Fruit fly (Drosophila melanogaster): Measurements from ENCODE around the gene msk.

The msk gene

dm6 chr3L:8153206-8153996 lies 37.4 kb downstream of the msk start (continued):
- TF ChIP-seq Taf1 (GFP tag; IDR thresholded peaks at IDR 0.05) (no peak), pan (optimal IDR thresholded peaks at IDR 0.05) (no peak), pan (GFP tag; optimal IDR thresholded peaks at IDR 0.05 in 1 of 2, IDR thresholded peaks at IDR 0.05 in 1 of 2) (peak in 1 of 2 experiments; percentile 69), CG10654 (GFP tag; optimal IDR thresholded peaks at IDR 0.05) (peak; percentile 45), CG12155 (GFP tag; optimal IDR thresholded peaks at IDR 0.05) (no peak), dati (GFP tag; IDR thresholded peaks at IDR 0.05) (no peak), CG1832 (GFP tag; optimal IDR thresholded peaks at IDR 0.05) (no peak), chn (GFP tag; optimal IDR thresholded peaks at IDR 0.05) (no peak), sim (GFP tag; IDR thresholded peaks at IDR 0.05) (no peak), tin (GFP tag; optimal IDR thresholded peaks at IDR 0.05) (peak; percentile 58), fd64A (GFP tag; optimal IDR thresholded peaks at IDR 0.05) (no peak), schlank (tag; optimal IDR thresholded peaks at IDR 0.05) (no peak), exex (tag; optimal IDR thresholded peaks at IDR 0.05) (no peak), cad (GFP tag; optimal IDR thresholded peaks at IDR 0.05) (no peak), Max (GFP tag; optimal IDR thresholded peaks at IDR 0.05) (peak; percentile 29), sens (GFP tag) (peak; percentile 92), HLH4C (GFP tag; IDR thresholded peaks at IDR 0.05; ENCODE audit: partially characterized antibody) (no peak), TFAM (GFP tag; optimal IDR thresholded peaks at IDR 0.05) (no peak), cwo (GFP tag; optimal IDR thresholded peaks at IDR 0.05) (peak; percentile 7), HLH3B (GFP tag; IDR thresholded peaks at IDR 0.05) (peak; percentile 71), ewg (GFP tag; optimal IDR thresholded peaks at IDR 0.05) (peak; percentile 43), pnt (GFP tag; optimal IDR thresholded peaks at IDR 0.05) (peak; percentile 36), CG4707 (GFP tag; optimal IDR thresholded peaks at IDR 0.05) (no peak), CG15601 (tag; optimal IDR thresholded peaks at IDR 0.05) (no peak), CG4328 (GFP tag; optimal IDR thresholded peaks at IDR 0.05) (peak; percentile 18), CG8924 (tag; optimal IDR thresholded peaks at IDR 0.05) (peak; percentile 38), grau (tag; optimal IDR thresholded peaks at IDR 0.05) (peak; percentile 56), CG6689 (GFP tag; IDR thresholded peaks at IDR 0.05) (peak; percentile 51), Ada2b (GFP tag; IDR thresholded peaks at IDR 0.05) (peak; percentile 50), CG8089 (GFP tag; optimal IDR thresholded peaks at IDR 0.05) (peak; percentile 22), luna (GFP tag; optimal IDR thresholded peaks at IDR 0.05) (no peak), dmrt11E (tag; optimal IDR thresholded peaks at IDR 0.05) (no peak), gcm (GFP tag; optimal IDR thresholded peaks at IDR 0.05) (peak; percentile 12), Neu2 (GFP tag; optimal IDR thresholded peaks at IDR 0.05; ENCODE audit: borderline replicate concordance) (no peak), CG7372 (GFP tag; IDR thresholded peaks at IDR 0.05) (no peak), en (GFP tag; optimal IDR thresholded peaks at IDR 0.05) (no peak), CTCF (GFP tag; optimal IDR thresholded peaks at IDR 0.05) (no peak), Doc3 (GFP tag; IDR thresholded peaks at IDR 0.05; ENCODE audit: partially characterized antibody) (no peak), CG6791 (GFP tag; IDR thresholded peaks at IDR 0.05; ENCODE audit: partially characterized antibody) (no peak), CG3163 (GFP tag; optimal IDR thresholded peaks at IDR 0.05) (no peak), CHES-1-like (GFP tag; optimal IDR thresholded peaks at IDR 0.05) (no peak), aop (GFP tag; IDR thresholded peaks at IDR 0.05) (no peak), CG2678 (tag; optimal IDR thresholded peaks at IDR 0.05) (peak; percentile 67), CG4854 (GFP tag; optimal IDR thresholded peaks at IDR 0.05) (peak; percentile 3), nmo (GFP tag; optimal IDR thresholded peaks at IDR 0.05) (peak; percentile 36), Sin3A (optimal IDR thresholded peaks at IDR 0.05) (no peak), CG10462 (GFP tag; optimal IDR thresholded peaks at IDR 0.05) (peak; percentile 19), Elba2 (GFP tag; optimal IDR thresholded peaks at IDR 0.05) (no peak), Sox100B (GFP tag; optimal IDR thresholded peaks at IDR 0.05) (peak; percentile 60), CG11456 (GFP tag; IDR thresholded peaks at IDR 0.05) (no peak), CG7556 (GFP tag; optimal IDR thresholded peaks at IDR 0.05) (no peak)

Data from whole organism, embryonic.